Worm (Caenorhabditis elegans) whole organism, young adult: ENCODE data around the gene F19B6.1.

Experiments used
- B0019.2 ChIP-seq: fragments of 200-800 bp; sonication (Bioruptor generic); conservative IDR thresholded peaks from 2 replicates; pipeline ENCODE4 v1.3.6; 2022; ENCODE audit warnings: missing genetic modification reagents, missing genetic modification characterization, missing compliant biosample characterization
- B0035.1 ChIP-seq: sonication (generic microtip); optimal IDR thresholded peaks from 2 replicates; lab custom pipeline; 2016; ENCODE audit warnings: missing genetic modification characterization, mild to moderate bottlenecking, missing compliant biosample characterization, missing genotype, missing genetic modification reagents
- B0336.3 ChIP-seq: fragments of 200-800 bp; sonication (Bioruptor generic); IDR thresholded peaks from 2 replicates; pipeline ENCODE4 v1.3.6; 2022; ENCODE audit warnings: missing genetic modification characterization, missing compliant biosample characterization
- C17E4.6 ChIP-seq: fragments of 200-800 bp; sonication (Bioruptor generic); IDR thresholded peaks from 2 replicates; pipeline ENCODE4 v1.3.6; 2022; ENCODE audit warnings: missing genetic modification reagents, missing genetic modification characterization, missing compliant biosample characterization
- F22D6.2 ChIP-seq: sonication (generic microtip); optimal IDR thresholded peaks from 2 replicates; lab custom pipeline; 2016; ENCODE audit warnings: mild to moderate bottlenecking, missing genetic modification characterization, missing compliant biosample characterization
- F33H1.4 ChIP-seq: fragments of 200-800 bp; sonication (Bioruptor generic); IDR thresholded peaks from 2 replicates; pipeline ENCODE4 v1.3.6; 2022; ENCODE audit warnings: missing genetic modification reagents, missing genetic modification characterization, missing compliant biosample characterization
- F57C9.4 ChIP-seq: sonication (generic microtip); optimal IDR thresholded peaks from 2 replicates; lab custom pipeline; 2017; ENCODE audit warnings: mild to moderate bottlenecking, missing genetic modification characterization, missing compliant biosample characterization
- Y79H2A.3 ChIP-seq: fragments of 200-800 bp; sonication (Bioruptor generic); conservative IDR thresholded peaks from 2 replicates; pipeline ENCODE4 v1.3.6; 2022; ENCODE audit warnings: missing genetic modification reagents, missing genetic modification characterization, missing compliant biosample characterization
- attf-5 ChIP-seq: fragments of 200-800 bp; sonication (Bioruptor generic); optimal IDR thresholded peaks from 2 replicates; lab custom pipeline; 2018; ENCODE audit warnings: mild to moderate bottlenecking, missing genetic modification characterization, missing compliant biosample characterization
- attf-6 ChIP-seq: fragments of 200-800 bp; sonication (Bioruptor generic); IDR thresholded peaks from 2 replicates; pipeline ENCODE4 v1.3.6; 2022; ENCODE audit warnings: missing genetic modification reagents, missing genetic modification characterization, missing compliant biosample characterization
- ccch-3 ChIP-seq: fragments of 200-800 bp; sonication (Bioruptor generic); optimal IDR thresholded peaks from 2 replicates; lab custom pipeline; 2018; ENCODE audit warnings: mild to moderate bottlenecking, missing genetic modification characterization, missing compliant biosample characterization
- cebp-1 ChIP-seq, 2 experiments: fragments of 200-800 bp in 1 of 2; sonication (Bioruptor generic) in 1 of 2; sonication (generic microtip) in 1 of 2; IDR thresholded peaks in 1 of 2; optimal IDR thresholded peaks in 1 of 2; 2 replicates each; pipeline versions ENCODE4 v1.3.6 to Lab custom; 2017 to 2022; ENCODE audit warnings: missing compliant biosample characterization in 2 of 2, missing genetic modification characterization in 2 of 2, mild to moderate bottlenecking in 1 of 2, missing genetic modification reagents in 1 of 2, moderate library complexity in 1 of 2
- cebp-2 ChIP-seq: fragments of 200-800 bp; sonication (Bioruptor generic); IDR thresholded peaks from 2 replicates; pipeline ENCODE4 v1.3.6; 2022; ENCODE audit warnings: missing genetic modification characterization, missing compliant biosample characterization
- ceh-100 ChIP-seq: fragments of 200-800 bp; sonication (Bioruptor generic); IDR thresholded peaks from 2 replicates; pipeline ENCODE4 v1.3.6; 2022; ENCODE audit warnings: missing genetic modification reagents, missing genetic modification characterization, missing compliant biosample characterization
- ceh-27 ChIP-seq: fragments of 200-800 bp; sonication (Bioruptor generic); optimal IDR thresholded peaks from 2 replicates; lab custom pipeline; 2018; ENCODE audit warnings: mild to moderate bottlenecking, missing genetic modification characterization, moderate library complexity, missing compliant biosample characterization
- ceh-91 ChIP-seq: fragments of 200-800 bp; sonication (Bioruptor generic); IDR thresholded peaks from 2 replicates; pipeline ENCODE4 v1.3.6; 2022; ENCODE audit warnings: missing genetic modification reagents, missing genetic modification characterization, missing compliant biosample characterization
- chd-7 ChIP-seq: sonication (generic microtip); optimal IDR thresholded peaks from 2 replicates; lab custom pipeline; 2016; ENCODE audit warnings: mild to moderate bottlenecking, missing genetic modification characterization, moderate library complexity, missing compliant biosample characterization
- die-1 ChIP-seq: sonication (generic microtip); optimal IDR thresholded peaks from 2 replicates; lab custom pipeline; 2016; ENCODE audit warnings: missing genotype, mild to moderate bottlenecking, missing genetic modification characterization, missing compliant biosample characterization
- egl-44 ChIP-seq: fragments of 200-800 bp; sonication (Bioruptor generic); IDR thresholded peaks from 2 replicates; pipeline ENCODE4 v1.3.6; 2022; ENCODE audit warnings: missing genetic modification reagents, missing genetic modification characterization, missing compliant biosample characterization
- egrh-3 ChIP-seq: fragments of 200-800 bp; sonication (Bioruptor generic); IDR thresholded peaks from 2 replicates; pipeline ENCODE4 v1.3.6; 2022; ENCODE audit warnings: missing genetic modification reagents, missing genetic modification characterization, missing compliant biosample characterization
- ets-4 ChIP-seq: fragments of 200-800 bp; sonication (Bioruptor generic); optimal IDR thresholded peaks from 2 replicates; lab custom pipeline; 2018; ENCODE audit warnings: mild to moderate bottlenecking, missing genetic modification characterization, missing compliant biosample characterization
- fkh-3 ChIP-seq: sonication (generic microtip); optimal IDR thresholded peaks from 2 replicates; lab custom pipeline; 2016; ENCODE audit warnings: mild to moderate bottlenecking, missing genetic modification characterization, missing compliant biosample characterization
- gei-17 ChIP-seq: fragments of 200-800 bp; sonication (Bioruptor generic); optimal IDR thresholded peaks from 2 replicates; lab custom pipeline; 2018; ENCODE audit warnings: mild to moderate bottlenecking, missing genetic modification characterization, missing compliant biosample characterization
- hrde-1 ChIP-seq: sonication (generic microtip); optimal IDR thresholded peaks from 2 replicates; lab custom pipeline; 2016; ENCODE audit warnings: missing genetic modification characterization, mild to moderate bottlenecking, missing compliant biosample characterization, moderate library complexity, missing genotype, missing genetic modification reagents, borderline replicate concordance
- let-526 ChIP-seq: fragments of 200-800 bp; sonication (Bioruptor generic); IDR thresholded peaks from 2 replicates; pipeline ENCODE4 v1.3.6; 2022; ENCODE audit warnings: missing genetic modification reagents, missing genetic modification characterization, missing compliant biosample characterization
- lsl-1 ChIP-seq: fragments of 200-800 bp; sonication (Bioruptor generic); optimal IDR thresholded peaks from 2 replicates; lab custom pipeline; 2018; ENCODE audit warnings: mild to moderate bottlenecking, missing genetic modification characterization, moderate library complexity, missing compliant biosample characterization
- lsy-27 ChIP-seq: sonication (generic microtip); optimal IDR thresholded peaks from 2 replicates; lab custom pipeline; 2017; ENCODE audit warnings: missing genetic modification characterization, mild to moderate bottlenecking, missing compliant biosample characterization, antibody characterized with exemption, missing genotype, borderline replicate concordance; ENCODE audit not compliant: insufficient read depth
- madf-3 ChIP-seq: fragments of 200-800 bp; sonication (Bioruptor generic); IDR thresholded peaks from 2 replicates; pipeline ENCODE4 v1.3.6; 2022; ENCODE audit warnings: missing genetic modification reagents, missing genetic modification characterization, missing compliant biosample characterization
- madf-6 ChIP-seq: fragments of 200-800 bp; sonication (Bioruptor generic); IDR thresholded peaks from 2 replicates; pipeline ENCODE4 v1.3.6; 2022; ENCODE audit warnings: missing genetic modification reagents, missing genetic modification characterization, missing compliant biosample characterization
- nfyb-1 ChIP-seq: fragments of 200-800 bp; sonication (Bioruptor generic); IDR thresholded peaks from 2 replicates; pipeline ENCODE4 v1.3.6; 2022; ENCODE audit warnings: missing genetic modification reagents, missing genetic modification characterization, missing compliant biosample characterization
- nhr-179 ChIP-seq: sonication (generic microtip); optimal IDR thresholded peaks from 2 replicates; lab custom pipeline; 2016; ENCODE audit warnings: mild to moderate bottlenecking, missing genetic modification characterization, missing compliant biosample characterization
- pha-4 ChIP-seq: fragments of 150-350 bp; sonication (generic microtip); optimal IDR thresholded peaks from 2 replicates; lab custom pipeline; 2014; ENCODE audit warnings: missing biosample characterization, missing genetic modification reagents, missing genetic modification characterization
- rcor-1 ChIP-seq: fragments of 200-800 bp; sonication (Bioruptor generic); IDR thresholded peaks from 2 replicates; pipeline ENCODE4 v1.3.6; 2022; ENCODE audit warnings: missing genetic modification reagents, missing genetic modification characterization, missing compliant biosample characterization
- rec-8 ChIP-seq, 2 experiments: sonication (generic microtip); optimal IDR thresholded peaks; 2 replicates each; lab custom pipeline; 2016; ENCODE audit warnings: mild to moderate bottlenecking in 2 of 2, missing genetic modification characterization in 2 of 2, missing genetic modification reagents in 2 of 2, missing genotype in 2 of 2, missing biosample characterization in 1 of 2, missing compliant biosample characterization in 1 of 2, moderate library complexity in 1 of 2
- sdz-38 ChIP-seq: sonication (generic microtip); optimal IDR thresholded peaks from 2 replicates; lab custom pipeline; 2016; ENCODE audit warnings: missing genotype, missing genetic modification characterization, missing compliant biosample characterization
- snpc-1.1 ChIP-seq: sonication (generic microtip); optimal IDR thresholded peaks from 2 replicates; lab custom pipeline; 2017; ENCODE audit warnings: missing genetic modification characterization, mild to moderate bottlenecking, missing compliant biosample characterization, antibody characterized with exemption, moderate library complexity, missing genotype, missing genetic modification reagents; ENCODE audit not compliant: insufficient read depth
- unc-130 ChIP-seq: sonication (generic microtip); optimal IDR thresholded peaks from 2 replicates; lab custom pipeline; 2016; ENCODE audit warnings: missing genetic modification reagents, missing genetic modification characterization, missing compliant biosample characterization
- xnd-1 ChIP-seq: sonication (generic microtip); optimal IDR thresholded peaks from 2 replicates; lab custom pipeline; 2016; ENCODE audit warnings: missing genotype, missing genetic modification reagents, missing genetic modification characterization, missing compliant biosample characterization
- zim-3 ChIP-seq: sonication (generic microtip); optimal IDR thresholded peaks from 2 replicates; lab custom pipeline; 2017; ENCODE audit warnings: mild to moderate bottlenecking, missing genetic modification characterization, moderate library complexity, missing compliant biosample characterization
- ztf-25 ChIP-seq: fragments of 200-800 bp; sonication (Bioruptor generic); IDR thresholded peaks from 2 replicates; pipeline ENCODE4 v1.3.6; 2022; ENCODE audit warnings: missing genetic modification reagents, missing genetic modification characterization, missing compliant biosample characterization
- ztf-6 ChIP-seq: fragments of 200-800 bp; sonication (Bioruptor generic); IDR thresholded peaks from 2 replicates; pipeline ENCODE4 v1.3.6; 2022; ENCODE audit warnings: missing genetic modification reagents, missing genetic modification characterization, missing compliant biosample characterization

The F19B6.1 gene

DNA sequence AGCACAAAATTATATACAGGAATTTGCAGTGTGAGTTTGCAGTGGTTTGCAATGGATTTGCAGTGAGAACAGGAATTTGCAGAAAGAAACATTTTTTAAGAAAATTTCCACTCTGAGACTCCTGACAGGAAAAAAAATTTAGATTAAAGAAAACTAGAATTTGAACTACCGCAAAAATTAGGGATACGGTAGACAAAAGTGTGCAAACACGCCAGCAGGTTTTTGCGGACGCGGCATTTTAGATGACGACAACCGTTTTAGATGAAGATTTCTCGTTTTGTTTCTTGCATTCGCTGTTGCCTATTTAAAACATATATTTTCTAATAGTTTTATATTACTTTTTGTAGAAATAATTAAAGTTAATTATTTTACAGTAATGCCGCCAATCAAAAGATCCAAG lies 36.0 kb upstream of the F19B6.1 start, which contains the start of gene wdr-46 (continued):
- no peak for TF ChIP-seq F57C9.4 (tag; lab: Kevin White, UChicago)
- TF ChIP-seq xnd-1 (tag; lab: Kevin White, UChicago): no peak
- no peak for TF ChIP-seq B0035.1 (tag; lab: Kevin White, UChicago)
- TF ChIP-seq ztf-25 (GFP tag; lab: Robert Waterston, UW): no peak
- no peak for TF ChIP-seq ztf-6 (GFP tag; lab: Robert Waterston, UW)
- TF ChIP-seq B0336.3: no peak
- no peak for TF ChIP-seq rec-8 (tag; optimal IDR thresholded peaks at IDR 0.05; lab: Kevin White, UChicago)
- TF ChIP-seq ceh-91 (GFP tag; lab: Robert Waterston, UW): no peak
- no peak for TF ChIP-seq B0019.2 (GFP tag; lab: Robert Waterston, UW)
- peak; percentile 67 for TF ChIP-seq attf-5 (GFP tag; lab: Kevin White, UChicago)
- 0 out of 2 replicates have a peak, but pooled peaks have one; percentile 7 for TF ChIP-seq C17E4.6 (GFP tag; lab: Robert Waterston, UW)
- no peak for TF ChIP-seq ceh-27 (GFP tag; lab: Kevin White, UChicago)
- TF ChIP-seq gei-17 (GFP tag; lab: Kevin White, UChicago): peak; percentile 20
- TF ChIP-seq nfyb-1 (GFP tag; lab: Robert Waterston, UW): peak; percentile 76
- TF ChIP-seq ccch-3: no peak
- no peak for TF ChIP-seq F22D6.2
- TF ChIP-seq F33H1.4 (GFP tag; lab: Robert Waterston, UW): peak; percentile 61
- no peak for TF ChIP-seq egrh-3 (GFP tag; lab: Robert Waterston, UW)
- no peak for TF ChIP-seq snpc-1.1 (tag; lab: Kevin White, UChicago)
- TF ChIP-seq die-1: no peak
- TF ChIP-seq unc-130: no peak
- TF ChIP-seq zim-3 (tag; lab: Kevin White, UChicago): no peak
- TF ChIP-seq let-526 (GFP tag; lab: Robert Waterston, UW): no peak

DNA sequence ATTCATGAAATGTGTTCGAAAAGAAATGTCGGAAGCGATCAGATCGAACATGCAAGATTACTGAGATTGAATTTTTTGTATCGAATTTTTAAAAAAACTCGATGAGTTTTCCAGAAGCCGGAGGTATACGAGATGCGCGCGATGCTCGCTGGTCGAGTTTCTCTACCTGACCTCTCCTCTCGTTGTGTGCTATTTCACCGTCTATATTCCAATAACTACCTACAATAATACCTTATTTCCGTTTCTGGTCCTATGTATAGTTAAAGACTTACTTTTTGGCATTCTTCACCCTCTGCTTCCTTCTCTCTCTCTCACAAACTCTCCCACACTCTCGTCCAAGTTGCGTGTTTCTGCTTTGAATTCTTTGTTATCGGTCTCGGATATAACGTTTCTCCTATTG lies 35.5 kb upstream of the F19B6.1 start:
- peak; percentile 86; the same call in 1 of the 2 replicates for TF ChIP-seq cebp-2 (GFP tag; lab: Robert Waterston, UW)
- no peak for TF ChIP-seq lsy-27 (tag; lab: Kevin White, UChicago)
- peak; percentile 80; the same call in 1 of the 2 replicates for TF ChIP-seq madf-3 (GFP tag; lab: Robert Waterston, UW)
- 0 out of 2 replicates have a peak, but pooled peaks have one; percentile 37 for TF ChIP-seq Y79H2A.3 (GFP tag; lab: Robert Waterston, UW)
- TF ChIP-seq attf-6 (GFP tag; lab: Robert Waterston, UW): peak; percentile 37; the same call in 1 of the 2 replicates
- no peak for TF ChIP-seq let-526 (GFP tag; lab: Robert Waterston, UW)
- TF ChIP-seq madf-6 (GFP tag; lab: Robert Waterston, UW): peak; percentile 47
- peak; percentile 49; the same call in 1 of the 2 replicates for TF ChIP-seq B0336.3

- no peak for TF ChIP-seq pha-4
- TF ChIP-seq nhr-179 (tag; lab: Kevin White, UChicago): no peak
- TF ChIP-seq ets-4 (GFP tag; lab: Kevin White, UChicago): no peak
- TF ChIP-seq sdz-38: no peak
- TF ChIP-seq ceh-100: no peak
- no peak for TF ChIP-seq chd-7
- TF ChIP-seq fkh-3 (tag; lab: Kevin White, UChicago): no peak
- no peak for TF ChIP-seq hrde-1
- TF ChIP-seq lsl-1 (GFP tag; lab: Kevin White, UChicago): no peak
- TF ChIP-seq egl-44: no peak
- no peak for TF ChIP-seq rcor-1 (GFP tag; lab: Robert Waterston, UW)
- TF ChIP-seq cebp-1 (GFP tag; IDR thresholded peaks at IDR 0.05; lab: Robert Waterston, UW): no peak
- no peak for TF ChIP-seq cebp-1 (tag; optimal IDR thresholded peaks at IDR 0.05; lab: Kevin White, UChicago)
Measured at ce11 chrIV:12366571-12366970, 30.7 kb upstream of the F19B6.1 start.
